Fruit fly (Drosophila melanogaster) whole organism, embryonic: ENCODE results near the gene CG18766.

Experiments
- Atf3 ChIP-seq: fragments of 200-800 bp; sonication (Bioruptor generic); optimal IDR thresholded peaks from 3 replicates; lab custom pipeline; 2016; ENCODE audit warnings: missing biosample characterization, missing genetic modification characterization
- B-H1 ChIP-seq: fragments of 200-800 bp; sonication (Bioruptor generic); IDR thresholded peaks from 3 replicates; pipeline ENCODE4 v1.3.6; 2022; ENCODE audit warnings: missing biosample characterization, missing genetic modification characterization
- CG10959 ChIP-seq: fragments of 200-800 bp; sonication (Bioruptor generic); IDR thresholded peaks from 2 replicates; pipeline ENCODE4 v1.3.6; 2022; ENCODE audit warnings: missing biosample characterization, missing genetic modification characterization
- CG12219 ChIP-seq: fragments of 200-800 bp; sonication (Bioruptor generic); optimal IDR thresholded peaks from 3 replicates; lab custom pipeline; 2018; ENCODE audit warnings: missing biosample characterization, mild to moderate bottlenecking, missing genetic modification characterization
- CG12942 ChIP-seq: fragments of 200-800 bp; sonication (Bioruptor generic); optimal IDR thresholded peaks from 3 replicates; lab custom pipeline; 2016; ENCODE audit warnings: missing biosample characterization, missing genetic modification characterization
- CG13123 ChIP-seq: fragments of 200-800 bp; sonication (Bioruptor generic); optimal IDR thresholded peaks from 2 replicates; lab custom pipeline; 2016; ENCODE audit warnings: missing biosample characterization, missing genetic modification characterization
- CG13775 ChIP-seq: fragments of 200-800 bp; sonication (Bioruptor generic); optimal IDR thresholded peaks from 3 replicates; lab custom pipeline; 2017; ENCODE audit warnings: missing biosample characterization, mild to moderate bottlenecking, missing genetic modification characterization
- CG14860 ChIP-seq: fragments of 200-800 bp; sonication (Bioruptor generic); IDR thresholded peaks from 3 replicates; pipeline ENCODE4 v1.3.6; 2022; ENCODE audit warnings: missing biosample characterization, missing genetic modification characterization; ENCODE audit not compliant: partially characterized antibody
- CG1603 ChIP-seq: fragments of 200-800 bp; sonication (Bioruptor generic); optimal IDR thresholded peaks from 2 replicates; lab custom pipeline; 2019; ENCODE audit warnings: missing biosample characterization, mild to moderate bottlenecking, missing genetic modification characterization, moderate library complexity
- CG16815 ChIP-seq: fragments of 200-800 bp; sonication (Bioruptor generic); optimal IDR thresholded peaks from 3 replicates; lab custom pipeline; 2017; ENCODE audit warnings: missing biosample characterization, mild to moderate bottlenecking, missing genetic modification characterization
- CG17802 ChIP-seq: fragments of 200-800 bp; sonication (Bioruptor generic); optimal IDR thresholded peaks from 2 replicates; lab custom pipeline; 2018; ENCODE audit warnings: missing biosample characterization, mild to moderate bottlenecking, missing genetic modification characterization, moderate library complexity
- CG17829 ChIP-seq: fragments of 200-800 bp; optimal IDR thresholded peaks from 2 replicates; lab custom pipeline; 2019; ENCODE audit warnings: missing biosample characterization, mild to moderate bottlenecking, missing genetic modification characterization, moderate library complexity
- CG2875 ChIP-seq: fragments of 200-800 bp; sonication (Bioruptor generic); optimal IDR thresholded peaks from 2 replicates; lab custom pipeline; 2017; ENCODE audit warnings: missing biosample characterization, mild to moderate bottlenecking, missing genetic modification characterization, missing genetic modification reagents
- CG2889 ChIP-seq: fragments of 200-800 bp; sonication (Bioruptor generic); IDR thresholded peaks from 3 replicates; pipeline ENCODE4 v1.3.6; 2022; ENCODE audit warnings: missing biosample characterization, missing genetic modification characterization
- CG32532 ChIP-seq: fragments of 200-800 bp; sonication (Bioruptor generic); IDR thresholded peaks from 2 replicates; pipeline ENCODE4 v1.3.6; 2022; ENCODE audit warnings: missing biosample characterization, missing genetic modification characterization
- CG6689 ChIP-seq: fragments of 200-800 bp; sonication (Bioruptor generic); IDR thresholded peaks from 2 replicates; pipeline ENCODE4 v1.3.6; 2022; ENCODE audit warnings: missing biosample characterization, missing genetic modification characterization
- CG7786 ChIP-seq: fragments of 200-800 bp; sonication (Bioruptor generic); optimal IDR thresholded peaks from 2 replicates; lab custom pipeline; 2016; ENCODE audit warnings: missing biosample characterization, missing genetic modification characterization
- CG8388 ChIP-seq: fragments of 200-800 bp; sonication (Bioruptor generic); optimal IDR thresholded peaks from 2 replicates; lab custom pipeline; 2019; ENCODE audit warnings: missing biosample characterization, mild to moderate bottlenecking, missing genetic modification characterization, moderate library complexity
- CG9437 ChIP-seq: fragments of 200-800 bp; sonication (Bioruptor generic); optimal IDR thresholded peaks from 2 replicates; lab custom pipeline; 2018; ENCODE audit warnings: missing biosample characterization, mild to moderate bottlenecking, missing genetic modification characterization
- CG9727 ChIP-seq: fragments of 200-800 bp; sonication (Bioruptor generic); optimal IDR thresholded peaks from 3 replicates; lab custom pipeline; 2017; ENCODE audit warnings: missing biosample characterization, mild to moderate bottlenecking, missing genetic modification characterization
- CoRest ChIP-seq: fragments of 200-800 bp; sonication (Bioruptor generic); optimal IDR thresholded peaks from 3 replicates; lab custom pipeline; 2018; ENCODE audit warnings: missing biosample characterization, mild to moderate bottlenecking, missing genetic modification characterization, moderate library complexity
- D19A ChIP-seq: fragments of 200-800 bp; optimal IDR thresholded peaks from 3 replicates; lab custom pipeline; 2019; ENCODE audit warnings: missing biosample characterization, mild to moderate bottlenecking, missing genetic modification characterization, moderate library complexity
- Dip2 ChIP-seq: fragments of 200-800 bp; sonication (Bioruptor generic); IDR thresholded peaks from 2 replicates; pipeline ENCODE4 v1.3.6; 2022; ENCODE audit warnings: missing biosample characterization, missing genetic modification characterization
- Doc2 ChIP-seq: fragments of 200-800 bp; sonication (Bioruptor generic); IDR thresholded peaks from 2 replicates; pipeline ENCODE4 v1.3.6; 2022; ENCODE audit warnings: missing biosample characterization, missing genetic modification characterization
- H2.0 ChIP-seq: fragments of 200-800 bp; sonication (Bioruptor generic); IDR thresholded peaks from 2 replicates; pipeline ENCODE4 v1.3.6; 2022; ENCODE audit warnings: missing biosample characterization, missing genetic modification characterization
- Meics ChIP-seq: fragments of 200-800 bp; sonication (Bioruptor generic); optimal IDR thresholded peaks from 2 replicates; lab custom pipeline; 2017; ENCODE audit warnings: missing biosample characterization, mild to moderate bottlenecking, missing genetic modification characterization
- NC2α ChIP-seq: fragments of 200-800 bp; sonication (Bioruptor generic); optimal IDR thresholded peaks from 2 replicates; lab custom pipeline; 2016; ENCODE audit warnings: missing biosample characterization, missing genetic modification characterization
- Side ChIP-seq: fragments of 200-800 bp; sonication (Bioruptor generic); optimal IDR thresholded peaks from 2 replicates; lab custom pipeline; 2016; ENCODE audit warnings: missing biosample characterization, missing genetic modification characterization
- Sin3A ChIP-seq: fragments of >200 bp; optimal IDR thresholded peaks from 2 replicates; lab custom pipeline; 2018
- Sox102F ChIP-seq: fragments of 200-800 bp; sonication (Bioruptor generic); optimal IDR thresholded peaks from 2 replicates; lab custom pipeline; 2018; ENCODE audit warnings: missing biosample characterization, mild to moderate bottlenecking, missing genetic modification characterization, moderate library complexity
- Xbp1 ChIP-seq: fragments of 200-800 bp; sonication (Bioruptor generic); optimal IDR thresholded peaks from 3 replicates; lab custom pipeline; 2016; ENCODE audit warnings: missing biosample characterization, mild to moderate bottlenecking, missing genetic modification characterization
- ara ChIP-seq: fragments of 200-800 bp; sonication (Bioruptor generic); IDR thresholded peaks from 2 replicates; pipeline ENCODE4 v1.3.6; 2022; ENCODE audit warnings: missing biosample characterization, missing genetic modification characterization
- ash1 ChIP-seq: fragments of 200-800 bp; sonication (Bioruptor generic); optimal IDR thresholded peaks from 2 replicates; lab custom pipeline; 2018; ENCODE audit warnings: missing biosample characterization, mild to moderate bottlenecking, missing genetic modification characterization
- cas ChIP-seq: fragments of 200-800 bp; sonication (Bioruptor generic); IDR thresholded peaks from 2 replicates; pipeline ENCODE4 v1.3.6; 2022; ENCODE audit warnings: missing biosample characterization, missing genetic modification characterization
- chn ChIP-seq: fragments of 200-800 bp; sonication (Bioruptor generic); optimal IDR thresholded peaks from 2 replicates; lab custom pipeline; 2016; ENCODE audit warnings: missing biosample characterization, missing genetic modification characterization
- cwo ChIP-seq: fragments of 200-800 bp; sonication (Bioruptor generic); optimal IDR thresholded peaks from 3 replicates; lab custom pipeline; 2017; ENCODE audit warnings: missing biosample characterization, missing genetic modification characterization, mild to moderate bottlenecking, moderate library complexity, missing genetic modification reagents
- dmrt11E ChIP-seq: fragments of 200-800 bp; sonication (Bioruptor generic); optimal IDR thresholded peaks from 3 replicates; lab custom pipeline; 2018; ENCODE audit warnings: missing biosample characterization, mild to moderate bottlenecking, missing genetic modification characterization, moderate library complexity
- eyg ChIP-seq: fragments of 200-800 bp; sonication (Bioruptor generic); optimal IDR thresholded peaks from 3 replicates; lab custom pipeline; 2016; ENCODE audit warnings: missing biosample characterization, missing genetic modification characterization
- gsb-n ChIP-seq: fragments of 200-800 bp; sonication (Bioruptor generic); optimal IDR thresholded peaks from 3 replicates; lab custom pipeline; 2018; ENCODE audit warnings: missing biosample characterization, mild to moderate bottlenecking, missing genetic modification characterization
- hbn ChIP-seq: fragments of 200-800 bp; sonication (Bioruptor generic); IDR thresholded peaks from 2 replicates; pipeline ENCODE4 v1.3.6; 2022; ENCODE audit warnings: missing biosample characterization, missing genetic modification characterization; ENCODE audit not compliant: partially characterized antibody
- insv ChIP-seq, 2 experiments: fragments of 200-800 bp; sonication (Bioruptor generic); optimal IDR thresholded peaks; 3 replicates each; lab custom pipeline; 2016 to 2018; ENCODE audit warnings: missing biosample characterization in 2 of 2, missing genetic modification characterization in 2 of 2
- lbe ChIP-seq: fragments of 200-800 bp; sonication (Bioruptor generic); optimal IDR thresholded peaks from 2 replicates; lab custom pipeline; 2016; ENCODE audit warnings: missing biosample characterization, mild to moderate bottlenecking, missing genetic modification characterization
- nmo ChIP-seq: fragments of 200-800 bp; sonication (Bioruptor generic); optimal IDR thresholded peaks from 2 replicates; lab custom pipeline; 2018; ENCODE audit warnings: missing biosample characterization, mild to moderate bottlenecking, missing genetic modification characterization, moderate library complexity
- rib ChIP-seq: fragments of 200-800 bp; sonication (Bioruptor generic); IDR thresholded peaks from 2 replicates; pipeline ENCODE4 v1.3.6; 2022; ENCODE audit warnings: missing biosample characterization, missing genetic modification characterization
- sens-2 ChIP-seq: fragments of 200-800 bp; sonication (Bioruptor generic); IDR thresholded peaks from 2 replicates; pipeline ENCODE4 v1.3.6; 2022; ENCODE audit warnings: missing biosample characterization, missing genetic modification characterization
- seq ChIP-seq: fragments of 200-800 bp; sonication (Bioruptor generic); IDR thresholded peaks from 2 replicates; pipeline ENCODE4 v1.3.6; 2022; ENCODE audit warnings: missing biosample characterization, missing genetic modification characterization
- tio ChIP-seq: fragments of 200-800 bp; sonication (Bioruptor generic); optimal IDR thresholded peaks from 2 replicates; lab custom pipeline; 2017; ENCODE audit warnings: missing biosample characterization, missing genetic modification characterization, inconsistent platforms
- unc-4 ChIP-seq: fragments of 200-800 bp; sonication (Bioruptor generic); IDR thresholded peaks from 2 replicates; pipeline ENCODE4 v1.3.6; 2022; ENCODE audit warnings: missing biosample characterization, missing genetic modification characterization; ENCODE audit not compliant: partially characterized antibody
- wek ChIP-seq: fragments of 200-800 bp; sonication (Bioruptor generic); optimal IDR thresholded peaks from 3 replicates; lab custom pipeline; 2018; ENCODE audit warnings: missing biosample characterization, mild to moderate bottlenecking, missing genetic modification characterization, moderate library complexity

Gene CG18766

DNA sequence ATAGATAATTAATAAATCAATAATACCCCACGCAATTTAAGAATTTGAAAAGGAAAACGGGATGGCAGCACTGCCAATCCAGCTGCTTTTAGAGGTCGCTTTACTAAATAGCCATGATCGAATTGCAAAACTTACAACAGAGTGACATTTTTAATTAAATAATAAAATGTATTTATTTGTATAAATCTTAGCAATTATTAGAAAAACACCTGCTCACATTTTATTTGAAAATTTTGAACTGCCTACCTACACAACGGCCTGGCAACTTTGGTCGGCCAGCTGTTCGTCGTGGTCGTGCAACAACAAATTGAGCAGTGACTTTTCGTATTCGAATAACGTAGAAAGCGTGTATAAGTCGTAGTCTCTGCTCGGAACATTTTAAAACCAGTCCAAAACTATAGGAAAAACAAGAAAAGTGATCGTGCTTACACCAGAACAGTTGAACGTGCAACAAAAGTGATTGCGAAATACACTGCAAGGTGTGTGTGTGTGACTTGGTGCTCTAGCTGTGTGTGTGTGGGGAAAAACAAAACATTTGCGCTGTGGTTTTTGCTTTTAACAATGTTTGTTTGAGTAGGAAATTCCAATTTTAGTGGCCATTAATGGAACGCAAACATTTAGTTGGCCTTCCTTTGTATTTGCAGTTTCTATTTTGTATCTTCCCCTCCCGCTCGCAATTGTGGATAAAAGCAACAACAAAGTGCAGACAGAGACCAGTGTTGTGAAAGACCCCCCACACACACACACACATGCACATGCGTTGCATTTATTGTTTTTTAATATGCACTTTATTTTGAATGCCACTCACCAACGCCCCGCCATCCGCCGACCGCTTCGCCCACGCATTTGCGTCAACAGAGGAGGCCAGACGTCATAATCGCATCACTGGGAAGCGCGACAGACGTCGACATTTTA lies 29.7 kb upstream of the CG18766 start, which contains the start of gene CG5938 (continued):
- TF ChIP-seq ash1: no peak
- TF ChIP-seq CG1603: peak; percentile 1
- TF ChIP-seq B-H1 (GFP tag; lab: Robert Waterston, UW): no peak
- TF ChIP-seq hbn (GFP tag; lab: Robert Waterston, UW): no peak
- peak; percentile 10 for TF ChIP-seq CG9727
- TF ChIP-seq Meics (GFP tag; lab: Kevin White, UChicago): peak; percentile 30
- peak; percentile 0 for TF ChIP-seq CG17802
- no peak for TF ChIP-seq tio (GFP tag; lab: Kevin White, UChicago)
- peak; percentile 15; the same call in 1 of the 2 replicates for TF ChIP-seq unc-4 (GFP tag; lab: Robert Waterston, UW)
- TF ChIP-seq NC2α: no peak
- TF ChIP-seq sens-2 (GFP tag; lab: Robert Waterston, UW): no peak
- peak; percentile 58 for TF ChIP-seq CG13775 (GFP tag; lab: Kevin White, UChicago)
- peak; percentile 56 for TF ChIP-seq CG17829 (tag; lab: Kevin White, UChicago)
- TF ChIP-seq CG8388 (GFP tag; lab: Kevin White, UChicago): no peak
- TF ChIP-seq H2.0: peak; percentile 55
- TF ChIP-seq CoRest (tag; lab: Kevin White, UChicago): peak; percentile 51
- TF ChIP-seq CG13123 (GFP tag; lab: Kevin White, UChicago): no peak
- TF ChIP-seq CG32532 (GFP tag; lab: Robert Waterston, UW): peak; percentile 41; the same call in 1 of the 2 replicates
- TF ChIP-seq Xbp1 (GFP tag; lab: Kevin White, UChicago): peak; percentile 7
- peak; percentile 13 for TF ChIP-seq dmrt11E (tag; lab: Kevin White, UChicago)
- TF ChIP-seq CG2875 (GFP tag; lab: Kevin White, UChicago): no peak
- no peak for TF ChIP-seq CG7786 (GFP tag; lab: Kevin White, UChicago)
- 0 out of 2 replicates have a peak, but pooled peaks have one; percentile 13 for TF ChIP-seq CG10959
- TF ChIP-seq chn: no peak
- TF ChIP-seq Dip2 (GFP tag; lab: Robert Waterston, UW): no peak
- no peak for TF ChIP-seq CG14860 (GFP tag; lab: Robert Waterston, UW)
- peak; percentile 40 for TF ChIP-seq Sox102F
- TF ChIP-seq D19A (tag; lab: Kevin White, UChicago): peak; percentile 2
- TF ChIP-seq gsb-n: no peak
- TF ChIP-seq CG12219 (GFP tag; lab: Kevin White, UChicago): no peak
- TF ChIP-seq CG6689 (GFP tag; lab: Robert Waterston, UW): 0 out of 2 replicates have a peak, but pooled peaks have one; percentile 39
- TF ChIP-seq CG2889 (GFP tag; lab: Robert Waterston, UW): no peak
- no peak for TF ChIP-seq CG12942 (GFP tag; lab: Kevin White, UChicago)
- TF ChIP-seq Doc2 (GFP tag; lab: Robert Waterston, UW): no peak
- TF ChIP-seq ara (GFP tag; lab: Robert Waterston, UW): no peak
- TF ChIP-seq eyg (GFP tag; lab: Kevin White, UChicago): no peak
- peak; percentile 52 for TF ChIP-seq CG9437 (GFP tag; lab: Kevin White, UChicago)
- TF ChIP-seq Sin3A (lab: Kevin White, UChicago): no peak
- no peak for TF ChIP-seq insv (GFP tag; optimal IDR thresholded peaks at IDR 0.05; lab: Kevin White, UChicago)
- peak; percentile 6 for TF ChIP-seq cwo (GFP tag; lab: Kevin White, UChicago)
- peak; percentile 62 for TF ChIP-seq seq
- TF ChIP-seq cas: no peak
- no peak for TF ChIP-seq Side (GFP tag; lab: Kevin White, UChicago)
- TF ChIP-seq Atf3 (GFP tag; lab: Kevin White, UChicago): no peak
- TF ChIP-seq lbe: peak; percentile 35
- no peak for TF ChIP-seq CG16815 (GFP tag; lab: Kevin White, UChicago)
- peak; percentile 41 for TF ChIP-seq nmo
- no peak for TF ChIP-seq wek (GFP tag; lab: Kevin White, UChicago)
- no peak for TF ChIP-seq rib (GFP tag; lab: Robert Waterston, UW)
